Worm (Caenorhabditis elegans): ENCODE data around the gene cpt-4.

ce11 chrV:4980873-4981272, 46.6 kb downstream of the cpt-4 start, which contains the start of gene srsx-12:
- no peak for TF ChIP-seq ztf-4 (tag; optimal IDR thresholded peaks at IDR 0.05)
- TF ChIP-seq daf-12 (tag; optimal IDR thresholded peaks at IDR 0.05), result no peak
- no peak for TF ChIP-seq ztf-11 (tag; optimal IDR thresholded peaks at IDR 0.05)
- no peak for TF ChIP-seq ama-1 (optimal IDR thresholded peaks at IDR 0.05)
- no peak for TF ChIP-seq nhr-25 (tag; optimal IDR thresholded peaks at IDR 0.05)
- no peak for TF ChIP-seq egl-27 (tag; optimal IDR thresholded peaks at IDR 0.05)
- TF ChIP-seq aly-2 (tag; optimal IDR thresholded peaks at IDR 0.05), result no peak
- no peak for TF ChIP-seq nhr-77 (tag; optimal IDR thresholded peaks at IDR 0.05)
- no peak for TF ChIP-seq unc-62 (GFP tag; optimal IDR thresholded peaks at IDR 0.05)
- no peak for TF ChIP-seq snpc-4 (tag; optimal IDR thresholded peaks at IDR 0.05)
- TF ChIP-seq ceh-82 (tag; optimal IDR thresholded peaks at IDR 0.05), result no peak
- TF ChIP-seq pha-4 (tag; optimal IDR thresholded peaks at IDR 0.05), result no peak

All from whole organism, L3 larva.